Worm (Caenorhabditis elegans) whole organism, L2 larva: Measurements from ENCODE around the gene K09E4.3.

Source experiments
- C34F6.9 ChIP-seq: fragments of 150-350 bp; optimal IDR thresholded peaks from 2 replicates; lab custom pipeline; 2014; ENCODE audit warnings: missing biosample characterization, missing genetic modification characterization
- F13H6.1 ChIP-seq: sonication (generic microtip); optimal IDR thresholded peaks from 2 replicates; lab custom pipeline; 2016; ENCODE audit warnings: missing genetic modification characterization, missing compliant biosample characterization
- R02D3.7 ChIP-seq: fragments of 150-350 bp; optimal IDR thresholded peaks from 2 replicates; lab custom pipeline; 2014; ENCODE audit warnings: missing biosample characterization, missing genetic modification characterization
- Y55F3AM.14 ChIP-seq: fragments of 200-800 bp; sonication (Bioruptor generic); optimal IDR thresholded peaks from 2 replicates; lab custom pipeline; 2018; ENCODE audit warnings: mild to moderate bottlenecking, missing genetic modification characterization, missing compliant biosample characterization
- ZK546.5 ChIP-seq: sonication (generic microtip); optimal IDR thresholded peaks from 2 replicates; lab custom pipeline; 2017; ENCODE audit warnings: missing biosample characterization, missing genetic modification characterization
- alr-1 ChIP-seq: fragments of 150-350 bp; optimal IDR thresholded peaks from 2 replicates; lab custom pipeline; 2014; ENCODE audit warnings: missing biosample characterization, missing genetic modification characterization
- aly-2 ChIP-seq: fragments of 150-350 bp; optimal IDR thresholded peaks from 2 replicates; lab custom pipeline; 2014; ENCODE audit warnings: missing biosample characterization, missing genetic modification characterization
- ama-1 ChIP-seq: fragments of 150-350 bp; optimal IDR thresholded peaks from 2 replicates; lab custom pipeline; 2018; ENCODE audit warnings: inconsistent platforms
- blmp-1 ChIP-seq: sonication (generic microtip); optimal IDR thresholded peaks from 2 replicates; lab custom pipeline; 2017; ENCODE audit warnings: missing genetic modification characterization, mild to moderate bottlenecking, missing compliant biosample characterization, antibody characterized with exemption, moderate library complexity; ENCODE audit not compliant: insufficient read depth
- ceh-82 ChIP-seq: fragments of 150-350 bp; optimal IDR thresholded peaks from 2 replicates; lab custom pipeline; 2014; ENCODE audit warnings: missing biosample characterization, missing genetic modification characterization
- crh-2 ChIP-seq: sonication (generic microtip); optimal IDR thresholded peaks from 2 replicates; lab custom pipeline; 2017; ENCODE audit warnings: missing biosample characterization, missing genetic modification characterization
- dmd-4 ChIP-seq: sonication (generic microtip); optimal IDR thresholded peaks from 2 replicates; lab custom pipeline; 2017; ENCODE audit warnings: missing biosample characterization, missing genetic modification characterization
- fos-1 ChIP-seq: fragments of 150-350 bp; optimal IDR thresholded peaks from 2 replicates; lab custom pipeline; 2014; ENCODE audit warnings: missing biosample characterization, missing genetic modification characterization
- lin-11 ChIP-seq: fragments of 150-350 bp; sonication (generic microtip); optimal IDR thresholded peaks from 2 replicates; lab custom pipeline; 2014; ENCODE audit warnings: missing biosample characterization, missing genetic modification characterization, inconsistent platforms, mixed read lengths
- lin-13 ChIP-seq: fragments of 150-350 bp; optimal IDR thresholded peaks from 2 replicates; lab custom pipeline; 2014; ENCODE audit warnings: missing biosample characterization, missing genetic modification reagents, missing genetic modification characterization
- lin-39 ChIP-seq: fragments of 150-350 bp; optimal IDR thresholded peaks from 2 replicates; lab custom pipeline; 2014; ENCODE audit warnings: missing biosample characterization, missing genetic modification reagents, missing genetic modification characterization
- mab-5 ChIP-seq: fragments of 150-350 bp; optimal IDR thresholded peaks from 2 replicates; lab custom pipeline; 2014; ENCODE audit warnings: missing biosample characterization, missing genetic modification characterization
- mdl-1 ChIP-seq, 2 experiments: fragments of 150-350 bp in 1 of 2; sonication (generic microtip) in 1 of 2; optimal IDR thresholded peaks; 2 replicates each; lab custom pipeline; 2017; ENCODE audit warnings: missing biosample characterization in 2 of 2, missing genetic modification characterization in 2 of 2
- nhr-10 ChIP-seq: sonication (generic microtip); optimal IDR thresholded peaks from 2 replicates; lab custom pipeline; 2017; ENCODE audit warnings: missing biosample characterization, missing genetic modification characterization
- nhr-12 ChIP-seq: fragments of 150-350 bp; optimal IDR thresholded peaks from 2 replicates; lab custom pipeline; 2014; ENCODE audit warnings: missing biosample characterization, missing genetic modification characterization
- nhr-129 ChIP-seq: fragments of 150-350 bp; optimal IDR thresholded peaks from 2 replicates; lab custom pipeline; 2014; ENCODE audit warnings: missing biosample characterization, missing genetic modification characterization
- nhr-23 ChIP-seq: fragments of 150-350 bp; optimal IDR thresholded peaks from 2 replicates; lab custom pipeline; 2014; ENCODE audit warnings: missing biosample characterization, missing genetic modification reagents, missing genetic modification characterization
- nhr-237 ChIP-seq: fragments of 150-350 bp; optimal IDR thresholded peaks from 2 replicates; lab custom pipeline; 2014; ENCODE audit warnings: missing biosample characterization, missing genetic modification characterization
- nhr-25 ChIP-seq: fragments of 150-350 bp; sonication (generic microtip); optimal IDR thresholded peaks from 3 replicates; lab custom pipeline; 2014; ENCODE audit warnings: missing biosample characterization, missing genetic modification characterization
- nhr-6 ChIP-seq: fragments of 150-350 bp; optimal IDR thresholded peaks from 2 replicates; lab custom pipeline; 2014; ENCODE audit warnings: missing biosample characterization, missing genetic modification characterization
- nhr-77 ChIP-seq: fragments of 150-350 bp; optimal IDR thresholded peaks from 2 replicates; lab custom pipeline; 2014; ENCODE audit warnings: missing biosample characterization, missing genetic modification characterization
- peb-1 ChIP-seq: fragments of 150-350 bp; optimal IDR thresholded peaks from 2 replicates; lab custom pipeline; 2014; ENCODE audit warnings: missing biosample characterization, missing genetic modification characterization
- sma-3 ChIP-seq: sonication (generic microtip); optimal IDR thresholded peaks from 2 replicates; lab custom pipeline; 2016; ENCODE audit warnings: missing genetic modification reagents, missing genetic modification characterization, missing compliant biosample characterization
- unc-55 ChIP-seq: fragments of 150-350 bp; sonication (generic microtip); optimal IDR thresholded peaks from 3 replicates; lab custom pipeline; 2014; ENCODE audit warnings: missing biosample characterization, missing genetic modification reagents, missing genetic modification characterization
- unc-62 ChIP-seq: fragments of 150-350 bp; optimal IDR thresholded peaks from 2 replicates; lab custom pipeline; 2014; ENCODE audit warnings: missing biosample characterization, missing genetic modification reagents, missing genetic modification characterization
- ztf-1 ChIP-seq: fragments of 200-800 bp; sonication (Bioruptor generic); conservative IDR thresholded peaks from 2 replicates; pipeline ENCODE4 v1.3.6; 2022; ENCODE audit warnings: missing genetic modification characterization, missing compliant biosample characterization
- ztf-11 ChIP-seq: sonication (generic microtip); optimal IDR thresholded peaks from 2 replicates; lab custom pipeline; 2017; ENCODE audit warnings: missing biosample characterization, missing genetic modification characterization
- ztf-4 ChIP-seq: fragments of 150-350 bp; optimal IDR thresholded peaks from 2 replicates; lab custom pipeline; 2014; ENCODE audit warnings: missing biosample characterization, missing genetic modification characterization

The K09E4.3 gene

DNA sequence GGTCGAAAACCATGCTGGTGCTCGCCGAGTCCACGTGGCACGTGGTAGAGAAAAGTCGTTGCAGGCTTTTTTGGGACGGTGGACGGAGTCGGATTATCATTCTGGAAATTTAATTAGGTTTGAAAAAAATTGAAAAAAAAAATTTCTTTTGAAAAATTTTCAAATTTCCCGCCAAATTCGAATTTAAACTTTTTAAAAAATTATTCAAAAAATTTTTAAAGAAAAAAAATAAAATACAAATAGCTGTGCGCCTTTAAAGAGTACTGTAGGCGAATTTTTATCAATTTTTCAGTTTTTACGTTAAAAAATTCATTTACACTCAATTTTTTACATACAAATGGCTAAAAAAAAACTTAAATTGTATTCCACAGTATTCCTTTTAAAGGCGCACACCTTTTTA is at the start of gene K09E4.3:
TSS of gene K09E4.3 (minus strand) at position 101 of the 400 bp plus-strand sequence.
- TF ChIP-seq sma-3: no peak
- TF ChIP-seq mab-5 (tag; lab: Kevin White, UChicago): no peak
- no peak for TF ChIP-seq alr-1 (tag; lab: Kevin White, UChicago)
- TF ChIP-seq nhr-77: no peak
- no peak for TF ChIP-seq ama-1 (lab: Kevin White, UChicago)
- no peak for TF ChIP-seq ztf-1 (GFP tag; lab: Robert Waterston, UW)
- TF ChIP-seq Y55F3AM.14 (GFP tag; lab: Kevin White, UChicago): no peak
- TF ChIP-seq lin-11 (tag; lab: Kevin White, UChicago): no peak
- no peak for TF ChIP-seq ceh-82 (tag; lab: Kevin White, UChicago)
- no peak for TF ChIP-seq nhr-10 (tag; lab: Kevin White, UChicago)
- no peak for TF ChIP-seq aly-2 (tag; lab: Kevin White, UChicago)
- no peak for TF ChIP-seq F13H6.1 (tag; lab: Kevin White, UChicago)
- no peak for TF ChIP-seq blmp-1 (tag; lab: Kevin White, UChicago)
- no peak for TF ChIP-seq nhr-237
- no peak for TF ChIP-seq lin-39 (tag; lab: Kevin White, UChicago)
- no peak for TF ChIP-seq nhr-25
- TF ChIP-seq nhr-6 (tag; lab: Kevin White, UChicago): no peak
- TF ChIP-seq fos-1 (tag; lab: Kevin White, UChicago): no peak
- no peak for TF ChIP-seq crh-2 (tag; lab: Kevin White, UChicago)

DNA sequence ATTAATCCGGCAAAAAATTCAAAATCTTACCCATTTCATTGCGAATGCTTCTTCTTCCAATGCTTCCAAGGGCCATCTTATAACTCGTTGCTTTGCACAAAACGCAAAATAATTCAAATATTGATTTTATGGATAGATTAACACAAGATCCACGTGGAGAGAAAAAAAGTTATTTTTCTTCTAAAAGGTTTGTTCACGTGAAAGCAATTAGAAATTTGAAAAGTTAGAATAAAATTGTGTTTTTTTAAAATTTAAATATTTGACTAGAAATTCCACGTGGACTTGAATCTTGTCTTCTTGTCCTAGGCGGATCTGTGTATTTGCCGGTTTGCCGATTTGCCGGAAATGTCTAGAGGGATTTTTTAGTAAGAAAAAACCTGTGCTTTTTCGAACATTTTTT is 48.4 kb upstream of the K09E4.3 start, which contains the start of gene Y48B6A.5:
TSS of gene Y48B6A.5 (minus strand) at position 101 of the 400 bp plus-strand sequence.
- TF ChIP-seq unc-55 (GFP tag; lab: Kevin White, UChicago) (no peak), nhr-129 (tag; lab: Kevin White, UChicago) (no peak), lin-13 (GFP tag; lab: Kevin White, UChicago) (no peak), lin-11 (tag; lab: Kevin White, UChicago) (no peak)

- TF ChIP-seq aly-2 (tag; lab: Kevin White, UChicago): no peak
- TF ChIP-seq ama-1 (lab: Kevin White, UChicago): no peak
- no peak for TF ChIP-seq sma-3
- no peak for TF ChIP-seq unc-62
- no peak for TF ChIP-seq blmp-1 (tag; lab: Kevin White, UChicago)
- TF ChIP-seq fos-1 (tag; lab: Kevin White, UChicago): no peak
Observed at ce11 chrII:14173176-14173575, 46.4 kb upstream of the K09E4.3 start.

ce11 chrII:14171558-14171957 is 44.8 kb upstream of the K09E4.3 start, which contains the start of gene eat-2:
Gene eat-2, minus strand, starts transcription at chrII:14171658.
- TF ChIP-seq unc-62: no peak
- no peak for TF ChIP-seq nhr-12
- no peak for TF ChIP-seq unc-55 (GFP tag; lab: Kevin White, UChicago)
- TF ChIP-seq mab-5 (tag; lab: Kevin White, UChicago): no peak
- no peak for TF ChIP-seq R02D3.7 (tag; lab: Kevin White, UChicago)
- TF ChIP-seq peb-1 (tag; lab: Kevin White, UChicago): no peak
- no peak for TF ChIP-seq dmd-4 (tag; lab: Kevin White, UChicago)
- TF ChIP-seq C34F6.9 (tag; lab: Kevin White, UChicago): no peak
- TF ChIP-seq lin-11 (tag; lab: Kevin White, UChicago): no peak
- no peak for TF ChIP-seq ztf-11 (tag; lab: Kevin White, UChicago)
- TF ChIP-seq ztf-4 (tag; lab: Kevin White, UChicago): no peak
- TF ChIP-seq ZK546.5: no peak
- no peak for TF ChIP-seq nhr-23 (tag; lab: Kevin White, UChicago)
- TF ChIP-seq, all 48 proteins: peak for 0

DNA sequence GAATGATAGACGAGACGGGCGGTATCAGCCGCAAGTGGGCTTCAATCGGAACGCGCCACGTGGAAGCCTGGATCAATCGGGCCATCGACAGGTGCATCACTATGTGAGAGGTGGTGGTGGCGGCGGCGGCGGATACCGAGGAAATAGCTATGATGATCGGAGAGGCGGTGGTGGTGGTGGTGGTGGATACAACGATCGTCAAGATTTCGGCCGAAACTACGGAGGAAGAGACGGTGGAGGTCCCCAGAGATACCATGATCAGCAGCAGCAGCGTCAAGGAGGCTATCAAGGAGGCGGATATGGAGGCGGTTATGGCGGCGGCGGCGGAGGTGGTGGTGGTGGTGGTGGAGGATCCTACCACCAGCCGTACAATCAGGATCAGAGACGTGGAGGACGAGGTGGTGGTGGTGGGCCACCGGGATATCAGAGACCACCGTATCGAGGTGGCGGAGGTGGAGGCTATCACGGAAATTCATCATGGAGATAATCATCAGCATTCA is 38.7 kb upstream of the K09E4.3 start:
- TF ChIP-seq fos-1 (tag; lab: Kevin White, UChicago) (no peak), mdl-1 (tag; optimal IDR thresholded peaks at IDR 0.05; lab: Kevin White, UChicago) (no peak), nhr-23 (tag; lab: Kevin White, UChicago) (no peak), ztf-1 (GFP tag; lab: Robert Waterston, UW) (no peak), sma-3 (no peak), nhr-129 (tag; lab: Kevin White, UChicago) (no peak), mab-5 (tag; lab: Kevin White, UChicago) (no peak), ceh-82 (tag; lab: Kevin White, UChicago) (no peak), dmd-4 (tag; lab: Kevin White, UChicago) (no peak), ztf-11 (tag; lab: Kevin White, UChicago) (no peak), unc-55 (GFP tag; lab: Kevin White, UChicago) (no peak), blmp-1 (tag; lab: Kevin White, UChicago) (no peak), nhr-12 (no peak)
